Fruit fly (Drosophila melanogaster) whole organism, embryonic: ENCODE data around the gene Plap.
A peak's percentile ranks its signal among the peaks of the same experiment; 100 is the strongest.

Experiments
- Atf6 ChIP-seq: fragments of 200-800 bp; sonication (Bioruptor generic); IDR thresholded peaks from 2 replicates; pipeline ENCODE4 v1.3.6; 2022; ENCODE audit warnings: missing biosample characterization, missing genetic modification characterization
- CG10267 ChIP-seq: fragments of 200-800 bp; sonication (Bioruptor generic); optimal IDR thresholded peaks from 2 replicates; lab custom pipeline; 2018; ENCODE audit warnings: missing biosample characterization, mild to moderate bottlenecking, missing genetic modification characterization, moderate library complexity
- CG10321 ChIP-seq: fragments of 200-800 bp; sonication (Bioruptor generic); IDR thresholded peaks from 2 replicates; pipeline ENCODE4 v1.3.6; 2022; ENCODE audit warnings: missing biosample characterization, missing genetic modification characterization
- CG10543 ChIP-seq: fragments of 200-800 bp; sonication (Bioruptor generic); optimal IDR thresholded peaks from 3 replicates; lab custom pipeline; 2017; ENCODE audit warnings: missing biosample characterization, mild to moderate bottlenecking, missing genetic modification characterization, moderate library complexity
- CG11085 ChIP-seq: fragments of 200-800 bp; sonication (Bioruptor generic); IDR thresholded peaks from 2 replicates; pipeline ENCODE4 v1.3.6; 2022; ENCODE audit warnings: missing biosample characterization, missing genetic modification characterization
- CG11723 ChIP-seq: fragments of 200-800 bp; sonication (Bioruptor generic); optimal IDR thresholded peaks from 2 replicates; lab custom pipeline; 2017; ENCODE audit warnings: missing biosample characterization, mild to moderate bottlenecking, missing genetic modification characterization
- CG17359 ChIP-seq: fragments of 200-800 bp; sonication (Bioruptor generic); optimal IDR thresholded peaks from 3 replicates; lab custom pipeline; 2018; ENCODE audit warnings: missing biosample characterization, mild to moderate bottlenecking, missing genetic modification characterization, moderate library complexity
- CG17829 ChIP-seq: fragments of 200-800 bp; optimal IDR thresholded peaks from 2 replicates; lab custom pipeline; 2019; ENCODE audit warnings: missing biosample characterization, mild to moderate bottlenecking, missing genetic modification characterization, moderate library complexity
- CG2120 ChIP-seq: fragments of 200-800 bp; sonication (Bioruptor generic); optimal IDR thresholded peaks from 3 replicates; lab custom pipeline; 2016; ENCODE audit warnings: missing biosample characterization, missing genetic modification characterization
- CG2889 ChIP-seq: fragments of 200-800 bp; sonication (Bioruptor generic); IDR thresholded peaks from 3 replicates; pipeline ENCODE4 v1.3.6; 2022; ENCODE audit warnings: missing biosample characterization, missing genetic modification characterization
- CG42726 ChIP-seq: fragments of 200-800 bp; sonication (Bioruptor generic); IDR thresholded peaks from 2 replicates; pipeline ENCODE4 v1.3.6; 2022; ENCODE audit warnings: missing biosample characterization, missing genetic modification characterization; ENCODE audit not compliant: partially characterized antibody
- CG6272 ChIP-seq: fragments of 200-800 bp; sonication (Bioruptor generic); IDR thresholded peaks from 2 replicates; pipeline ENCODE4 v1.3.6; 2022; ENCODE audit warnings: missing biosample characterization, missing genetic modification characterization
- CG6654 ChIP-seq: fragments of 200-800 bp; sonication (Bioruptor generic); optimal IDR thresholded peaks from 2 replicates; lab custom pipeline; 2017; ENCODE audit warnings: missing biosample characterization, mild to moderate bottlenecking, missing genetic modification characterization
- CG7928 ChIP-seq: fragments of 200-800 bp; sonication (Bioruptor generic); optimal IDR thresholded peaks from 2 replicates; lab custom pipeline; 2017; ENCODE audit warnings: missing biosample characterization, mild to moderate bottlenecking, missing genetic modification characterization
- CG8290 ChIP-seq, 3 experiments: fragments of 200-800 bp; sonication (Bioruptor generic); optimal IDR thresholded peaks; 2 replicates each; lab custom pipeline; 2016 to 2019; ENCODE audit warnings: missing biosample characterization in 3 of 3, missing genetic modification characterization in 3 of 3, mild to moderate bottlenecking in 2 of 3, moderate library complexity in 1 of 3
- CG8388 ChIP-seq: fragments of 200-800 bp; sonication (Bioruptor generic); optimal IDR thresholded peaks from 2 replicates; lab custom pipeline; 2019; ENCODE audit warnings: missing biosample characterization, mild to moderate bottlenecking, missing genetic modification characterization, moderate library complexity
- Chrac-16 ChIP-seq: fragments of 200-800 bp; sonication (Bioruptor generic); optimal IDR thresholded peaks from 3 replicates; lab custom pipeline; 2016; ENCODE audit warnings: missing biosample characterization, missing genetic modification characterization
- Deaf1 ChIP-seq: fragments of 200-800 bp; optimal IDR thresholded peaks from 3 replicates; lab custom pipeline; 2019; ENCODE audit warnings: missing biosample characterization, mild to moderate bottlenecking, missing genetic modification characterization, moderate library complexity
- Dek ChIP-seq: fragments of 200-800 bp; sonication (Bioruptor generic); optimal IDR thresholded peaks from 3 replicates; lab custom pipeline; 2019; ENCODE audit warnings: missing biosample characterization, mild to moderate bottlenecking, missing genetic modification characterization, moderate library complexity
- ERR ChIP-seq: fragments of 200-800 bp; sonication (Bioruptor generic); optimal IDR thresholded peaks from 2 replicates; lab custom pipeline; 2016; ENCODE audit warnings: missing biosample characterization, missing genetic modification characterization
- Elba2 ChIP-seq: fragments of 200-800 bp; sonication (Bioruptor generic); optimal IDR thresholded peaks from 3 replicates; lab custom pipeline; 2016; ENCODE audit warnings: missing biosample characterization, missing genetic modification characterization
- Fer2 ChIP-seq: fragments of 200-800 bp; sonication (Bioruptor generic); optimal IDR thresholded peaks from 2 replicates; lab custom pipeline; 2018; ENCODE audit warnings: missing biosample characterization, mild to moderate bottlenecking, missing genetic modification characterization, moderate library complexity
- Meics ChIP-seq: fragments of 200-800 bp; sonication (Bioruptor generic); optimal IDR thresholded peaks from 2 replicates; lab custom pipeline; 2017; ENCODE audit warnings: missing biosample characterization, mild to moderate bottlenecking, missing genetic modification characterization
- NFAT ChIP-seq: fragments of 200-800 bp; sonication (Bioruptor generic); IDR thresholded peaks from 2 replicates; pipeline ENCODE4 v1.3.6; 2022; ENCODE audit warnings: missing biosample characterization, missing genetic modification characterization
- Optix ChIP-seq: fragments of 200-800 bp; sonication (Bioruptor generic); IDR thresholded peaks from 3 replicates; pipeline ENCODE4 v1.3.6; 2022; ENCODE audit warnings: missing biosample characterization, missing genetic modification characterization
- PHDP ChIP-seq: fragments of 200-800 bp; sonication (Bioruptor generic); optimal IDR thresholded peaks from 3 replicates; lab custom pipeline; 2018; ENCODE audit warnings: missing biosample characterization, mild to moderate bottlenecking, missing genetic modification characterization, moderate library complexity
- Sry-β ChIP-seq: fragments of 200-800 bp; sonication (Bioruptor generic); optimal IDR thresholded peaks from 2 replicates; lab custom pipeline; 2018; ENCODE audit warnings: missing biosample characterization, mild to moderate bottlenecking, missing genetic modification characterization, moderate library complexity
- Stat92E ChIP-seq, 3 experiments: fragments of >200 bp in 2 of 3; fragments of 200-800 bp in 1 of 3; sonication (Bioruptor generic) in 1 of 3; optimal IDR thresholded peaks; 2 replicates each; lab custom pipeline; 2017 to 2019; ENCODE audit warnings: missing biosample characterization in 3 of 3, missing genetic modification characterization in 3 of 3, mild to moderate bottlenecking in 1 of 3, moderate library complexity in 1 of 3
- Vsx1 ChIP-seq: fragments of 200-800 bp; sonication (Bioruptor generic); optimal IDR thresholded peaks from 2 replicates; lab custom pipeline; 2017; ENCODE audit warnings: missing biosample characterization, mild to moderate bottlenecking, missing genetic modification characterization, missing genetic modification reagents
- ap ChIP-seq: fragments of 200-800 bp; sonication (Bioruptor generic); IDR thresholded peaks from 2 replicates; pipeline ENCODE4 v1.3.6; 2022; ENCODE audit warnings: missing biosample characterization, missing genetic modification characterization
- az2 ChIP-seq: fragments of 200-800 bp; sonication (Bioruptor generic); optimal IDR thresholded peaks from 3 replicates; lab custom pipeline; 2016; ENCODE audit warnings: missing biosample characterization, missing genetic modification characterization
- bab2 ChIP-seq: fragments of 200-800 bp; sonication (Bioruptor generic); optimal IDR thresholded peaks from 2 replicates; lab custom pipeline; 2016; ENCODE audit warnings: missing biosample characterization, missing genetic modification characterization
- bcd ChIP-seq: fragments of 200-800 bp; sonication (Bioruptor generic); optimal IDR thresholded peaks from 2 replicates; lab custom pipeline; 2017; ENCODE audit warnings: missing biosample characterization, mild to moderate bottlenecking, missing genetic modification characterization
- cad ChIP-seq: fragments of >200 bp; optimal IDR thresholded peaks from 2 replicates; lab custom pipeline; 2017; ENCODE audit warnings: missing biosample characterization, missing genetic modification characterization
- cato ChIP-seq: fragments of 200-800 bp; sonication (Bioruptor generic); optimal IDR thresholded peaks from 2 replicates; lab custom pipeline; 2016; ENCODE audit warnings: missing biosample characterization, missing genetic modification characterization, borderline replicate concordance
- chn ChIP-seq: fragments of 200-800 bp; sonication (Bioruptor generic); optimal IDR thresholded peaks from 2 replicates; lab custom pipeline; 2016; ENCODE audit warnings: missing biosample characterization, missing genetic modification characterization
- gsb-n ChIP-seq: fragments of 200-800 bp; sonication (Bioruptor generic); optimal IDR thresholded peaks from 3 replicates; lab custom pipeline; 2018; ENCODE audit warnings: missing biosample characterization, mild to moderate bottlenecking, missing genetic modification characterization
- klu ChIP-seq: fragments of 200-800 bp; sonication (Bioruptor generic); IDR thresholded peaks from 2 replicates; pipeline ENCODE4 v1.3.6; 2022; ENCODE audit warnings: missing biosample characterization, missing genetic modification characterization
- kni ChIP-seq: fragments of 200-800 bp; sonication (Bioruptor generic); optimal IDR thresholded peaks from 3 replicates; lab custom pipeline; 2017; ENCODE audit warnings: mild to moderate bottlenecking, missing biosample characterization, missing genetic modification reagents, missing genetic modification characterization
- p53 ChIP-seq: fragments of 200-800 bp; sonication (Bioruptor generic); optimal IDR thresholded peaks from 2 replicates; lab custom pipeline; 2016; ENCODE audit warnings: missing biosample characterization, missing genetic modification characterization
- pan ChIP-seq, 4 experiments: fragments of >200 bp in 3 of 4; fragments of 200-800 bp in 1 of 4; sonication (Bioruptor generic) in 1 of 4; optimal IDR thresholded peaks in 3 of 4; IDR thresholded peaks in 1 of 4; 2 replicates each; pipeline versions ENCODE4 v1.3.6 to Lab custom; 2017 to 2022; ENCODE audit warnings: missing biosample characterization in 2 of 4, missing genetic modification characterization in 2 of 4, mixed read lengths in 1 of 4
- phol ChIP-seq: fragments of 200-800 bp; sonication (Bioruptor generic); optimal IDR thresholded peaks from 3 replicates; lab custom pipeline; 2018; ENCODE audit warnings: missing biosample characterization, mild to moderate bottlenecking, missing genetic modification characterization, moderate library complexity
- run ChIP-seq: fragments of 200-800 bp; sonication (Bioruptor generic); optimal IDR thresholded peaks from 3 replicates; lab custom pipeline; 2018; ENCODE audit warnings: missing biosample characterization, mild to moderate bottlenecking, missing genetic modification characterization
- seq ChIP-seq: fragments of 200-800 bp; sonication (Bioruptor generic); IDR thresholded peaks from 2 replicates; pipeline ENCODE4 v1.3.6; 2022; ENCODE audit warnings: missing biosample characterization, missing genetic modification characterization
- sim ChIP-seq: fragments of 200-800 bp; sonication (Bioruptor generic); IDR thresholded peaks from 2 replicates; pipeline ENCODE4 v1.3.6; 2022; ENCODE audit warnings: missing biosample characterization, missing genetic modification characterization
- sisA ChIP-seq: fragments of 200-800 bp; sonication (Bioruptor generic); IDR thresholded peaks from 2 replicates; pipeline ENCODE4 v1.3.6; 2022; ENCODE audit warnings: missing biosample characterization, missing genetic modification characterization
- sr ChIP-seq: fragments of 200-800 bp; sonication (Bioruptor generic); IDR thresholded peaks from 3 replicates; pipeline ENCODE4 v1.3.6; 2022; ENCODE audit warnings: missing biosample characterization, missing genetic modification characterization
- tio ChIP-seq: fragments of 200-800 bp; sonication (Bioruptor generic); optimal IDR thresholded peaks from 2 replicates; lab custom pipeline; 2017; ENCODE audit warnings: missing biosample characterization, missing genetic modification characterization, inconsistent platforms
- tup ChIP-seq: fragments of 200-800 bp; sonication (Bioruptor generic); optimal IDR thresholded peaks from 2 replicates; lab custom pipeline; 2016; ENCODE audit warnings: missing biosample characterization, mild to moderate bottlenecking, missing genetic modification characterization, moderate library complexity

Plap gene

dm6 chr2L:1217892-1218473 is 47.8 kb upstream of the Plap start:
- TF ChIP-seq CG8388, result no peak
- no peak for TF ChIP-seq CG11723 (GFP tag; lab: Kevin White, UChicago)
- TF ChIP-seq Deaf1 (tag; lab: Kevin White, UChicago), result no peak
- no peak for TF ChIP-seq klu
- no peak for TF ChIP-seq sim (GFP tag; lab: Robert Waterston, UW)
- no peak for TF ChIP-seq Sry-β (GFP tag; lab: Kevin White, UChicago)
- no peak for TF ChIP-seq CG6272 (GFP tag; lab: Robert Waterston, UW)
- no peak for TF ChIP-seq CG10543 (GFP tag; lab: Kevin White, UChicago)
- TF ChIP-seq tup (GFP tag; lab: Kevin White, UChicago), result no peak
- no peak for TF ChIP-seq Vsx1
- 0 out of 3 replicates have a peak, but pooled peaks have one; percentile 38 for TF ChIP-seq Optix (GFP tag; lab: Robert Waterston, UW)
- no peak for TF ChIP-seq phol
- TF ChIP-seq bcd (GFP tag; lab: Kevin White, UChicago), result no peak
- TF ChIP-seq CG2120 (GFP tag; lab: Kevin White, UChicago), result peak; percentile 65
- no peak for TF ChIP-seq Chrac-16
- TF ChIP-seq tio (GFP tag; lab: Kevin White, UChicago), result peak; percentile 62
- no peak for TF ChIP-seq NFAT (GFP tag; lab: Robert Waterston, UW)
- TF ChIP-seq CG6654, result no peak
- no peak for TF ChIP-seq run (tag; lab: Kevin White, UChicago)
- TF ChIP-seq Fer2 (tag; lab: Kevin White, UChicago), result no peak
- TF ChIP-seq Elba2 (GFP tag; lab: Kevin White, UChicago), result no peak
- TF ChIP-seq CG8290 (GFP tag; optimal IDR thresholded peaks at IDR 0.05; lab: Kevin White, UChicago), result no peak
- no peak for TF ChIP-seq CG8290 (tag; optimal IDR thresholded peaks at IDR 0.05; lab: Kevin White, UChicago)
- no peak for TF ChIP-seq cad (GFP tag; lab: Kevin White, UChicago)
- TF ChIP-seq kni (GFP tag; lab: Kevin White, UChicago), result no peak
- TF ChIP-seq seq, result peak; percentile 27; the same call in 1 of the 2 replicates
- TF ChIP-seq Dek (tag; lab: Kevin White, UChicago), result peak; percentile 5
- TF ChIP-seq CG10267 (tag; lab: Kevin White, UChicago), result no peak
- TF ChIP-seq CG42726 (GFP tag; lab: Robert Waterston, UW), result no peak
- TF ChIP-seq ERR (GFP tag; lab: Kevin White, UChicago), result no peak
- TF ChIP-seq az2 (GFP tag; lab: Kevin White, UChicago), result no peak
- TF ChIP-seq chn (GFP tag; lab: Kevin White, UChicago), result peak; percentile 12
- TF ChIP-seq gsb-n (tag; lab: Kevin White, UChicago), result no peak
- TF ChIP-seq Atf6 (GFP tag; lab: Robert Waterston, UW), result peak; percentile 60; the same call in 1 of the 2 replicates
- TF ChIP-seq bab2 (GFP tag; lab: Kevin White, UChicago), result no peak
- no peak for TF ChIP-seq CG10321
- TF ChIP-seq CG17359 (tag; lab: Kevin White, UChicago), result no peak
- no peak for TF ChIP-seq Meics
- TF ChIP-seq CG7928 (GFP tag; lab: Kevin White, UChicago), result no peak
- TF ChIP-seq CG17829 (tag; lab: Kevin White, UChicago), result no peak
- TF ChIP-seq PHDP (tag; lab: Kevin White, UChicago), result peak; percentile 65
- no peak for TF ChIP-seq p53 (GFP tag; lab: Kevin White, UChicago)
- TF ChIP-seq sisA (GFP tag; lab: Robert Waterston, UW), result no peak
- TF ChIP-seq sr (GFP tag; lab: Robert Waterston, UW), result no peak
- no peak for TF ChIP-seq CG2889 (GFP tag; lab: Robert Waterston, UW)
- TF ChIP-seq CG11085 (GFP tag; lab: Robert Waterston, UW), result no peak
- TF ChIP-seq Stat92E (GFP tag; optimal IDR thresholded peaks at IDR 0.05; lab: Kevin White, UChicago), result no peak
- TF ChIP-seq ap (GFP tag; lab: Robert Waterston, UW), result no peak
- no peak for TF ChIP-seq pan (optimal IDR thresholded peaks at IDR 0.05; lab: Kevin White, UChicago)
- TF ChIP-seq pan (GFP tag; optimal IDR thresholded peaks at IDR 0.05 in 1 of 2, IDR thresholded peaks at IDR 0.05 in 1 of 2), result no peak
- peak; percentile 29 for TF ChIP-seq cato (GFP tag; lab: Kevin White, UChicago)
